Worm (Caenorhabditis elegans): ENCODE measurements around the gene F54B11.8.

DNA sequence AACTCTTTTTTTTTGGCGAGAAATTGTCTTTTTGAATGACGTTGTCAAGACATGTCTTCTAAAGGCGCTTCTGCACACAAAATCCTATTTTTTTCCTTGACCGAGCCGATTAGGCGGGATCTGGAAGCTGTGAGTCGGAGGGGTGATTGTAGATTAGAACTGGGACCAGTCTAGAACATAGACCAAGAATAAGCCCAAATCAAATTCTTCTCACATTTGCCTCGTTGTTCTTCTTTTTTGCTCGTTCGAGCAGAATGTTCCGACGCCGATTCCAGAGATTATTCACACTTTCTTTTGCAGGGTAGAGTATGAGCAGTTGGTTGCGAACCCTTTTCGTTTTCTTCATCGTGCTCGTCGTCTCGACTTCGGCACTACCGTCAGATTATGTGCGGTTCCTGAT lies 14.8 kb upstream of the F54B11.8 start, which contains the start of gene nlp-53:
- TF ChIP-seq nhr-67 (tag; optimal IDR thresholded peaks at IDR 0.05) (no peak), ztf-11 (tag; optimal IDR thresholded peaks at IDR 0.05) (no peak), nhr-11 (tag; optimal IDR thresholded peaks at IDR 0.05) (no peak), daf-12 (tag; optimal IDR thresholded peaks at IDR 0.05) (no peak), nhr-25 (tag; optimal IDR thresholded peaks at IDR 0.05) (no peak), skn-1 (tag; optimal IDR thresholded peaks at IDR 0.05) (no peak), ceh-9 (tag; optimal IDR thresholded peaks at IDR 0.05) (no peak), elt-1 (tag; optimal IDR thresholded peaks at IDR 0.05) (no peak), ceh-82 (tag; optimal IDR thresholded peaks at IDR 0.05) (no peak), R02D3.7 (tag; optimal IDR thresholded peaks at IDR 0.05) (no peak), fkh-10 (GFP tag; optimal IDR thresholded peaks at IDR 0.05) (no peak), zag-1 (tag; optimal IDR thresholded peaks at IDR 0.05) (no peak), ama-1 (optimal IDR thresholded peaks at IDR 0.05) (no peak), nhr-77 (tag; optimal IDR thresholded peaks at IDR 0.05) (no peak)

Data from whole organism, L3 larva.